Fruit fly (Drosophila melanogaster) whole organism, embryonic: Measurements from ENCODE around the gene Mal-B2.

Experiments
- Bgb ChIP-seq: fragments of 200-800 bp; sonication (Bioruptor generic); IDR thresholded peaks from 2 replicates; pipeline ENCODE4 v1.3.6; 2022; ENCODE audit warnings: missing biosample characterization, missing genetic modification characterization; ENCODE audit not compliant: partially characterized antibody
- CG12219 ChIP-seq: fragments of 200-800 bp; sonication (Bioruptor generic); optimal IDR thresholded peaks from 3 replicates; lab custom pipeline; 2018; ENCODE audit warnings: missing biosample characterization, mild to moderate bottlenecking, missing genetic modification characterization
- CG12391 ChIP-seq: fragments of 200-800 bp; sonication (Bioruptor generic); optimal IDR thresholded peaks from 3 replicates; lab custom pipeline; 2018; ENCODE audit warnings: missing biosample characterization, mild to moderate bottlenecking, missing genetic modification characterization, moderate library complexity
- CG9932 ChIP-seq: fragments of 200-800 bp; sonication (Bioruptor generic); IDR thresholded peaks from 2 replicates; pipeline ENCODE4 v1.3.6; 2022; ENCODE audit warnings: missing biosample characterization, missing genetic modification characterization
- Lim3 ChIP-seq: fragments of 200-800 bp; sonication (Bioruptor generic); IDR thresholded peaks from 2 replicates; pipeline ENCODE4 v1.3.6; 2022; ENCODE audit warnings: missing biosample characterization, missing genetic modification characterization
- cad ChIP-seq: fragments of >200 bp; optimal IDR thresholded peaks from 2 replicates; lab custom pipeline; 2017; ENCODE audit warnings: missing biosample characterization, missing genetic modification characterization
- dimm ChIP-seq: fragments of 200-800 bp; sonication (Bioruptor generic); IDR thresholded peaks from 2 replicates; pipeline ENCODE4 v1.3.6; 2022; ENCODE audit warnings: missing biosample characterization, missing genetic modification characterization
- grau ChIP-seq: fragments of 200-800 bp; optimal IDR thresholded peaks from 3 replicates; lab custom pipeline; 2019; ENCODE audit warnings: missing biosample characterization, mild to moderate bottlenecking, missing genetic modification characterization, moderate library complexity
- hb ChIP-seq: fragments of 200-800 bp; sonication (Bioruptor generic); IDR thresholded peaks from 3 replicates; pipeline ENCODE4 v1.3.6; 2022; ENCODE audit warnings: missing biosample characterization, missing genetic modification characterization; ENCODE audit not compliant: partially characterized antibody
- ttk ChIP-seq: fragments of 200-800 bp; sonication (Bioruptor generic); IDR thresholded peaks from 2 replicates; pipeline ENCODE4 v2.1.2; 2022; ENCODE audit warnings: missing biosample characterization, missing genetic modification characterization

- TF ChIP-seq Bgb (GFP tag; lab: Robert Waterston, UW) (no peak), ttk (GFP tag; lab: Robert Waterston, UW) (no peak), CG9932 (no peak), hb (GFP tag; lab: Robert Waterston, UW) (peak; percentile 50; the same call in 1 of the 3 replicates), dimm (GFP tag; lab: Robert Waterston, UW) (no peak), CG12219 (GFP tag; lab: Kevin White, UChicago) (no peak), cad (GFP tag; lab: Kevin White, UChicago) (no peak), CG12391 (tag; lab: Kevin White, UChicago) (no peak), grau (tag; lab: Kevin White, UChicago) (no peak), Lim3 (GFP tag; lab: Robert Waterston, UW) (no peak)
Observed at dm6 chr2L:11812781-11813664, 36.7 kb upstream of the Mal-B2 start.
